Worm (Caenorhabditis elegans) whole organism, L4 larva: Measurements from ENCODE around the gene srx-13.

Experiments
- ZK337.2 ChIP-seq: fragments of 200-800 bp; sonication (Bioruptor generic); IDR thresholded peaks from 2 replicates; pipeline ENCODE4 v1.3.6; 2022; ENCODE audit warnings: missing genetic modification reagents, missing genetic modification characterization, missing compliant biosample characterization
- ceh-82 ChIP-seq: sonication (generic microtip); optimal IDR thresholded peaks from 2 replicates; lab custom pipeline; 2017; ENCODE audit warnings: missing biosample characterization, missing genetic modification characterization
- ces-1 ChIP-seq: fragments of 150-350 bp; sonication (generic microtip); optimal IDR thresholded peaks from 4 replicates; lab custom pipeline; 2014; ENCODE audit warnings: missing biosample characterization, missing genetic modification reagents, missing genetic modification characterization
- egl-27 ChIP-seq: sonication (generic microtip); optimal IDR thresholded peaks from 3 replicates; lab custom pipeline; 2017; ENCODE audit warnings: missing biosample characterization, missing genetic modification reagents, missing genetic modification characterization
- mep-1 ChIP-seq: fragments of 150-350 bp; sonication (generic microtip); optimal IDR thresholded peaks from 3 replicates; lab custom pipeline; 2014; ENCODE audit warnings: missing biosample characterization, missing genetic modification characterization
- nhr-237 ChIP-seq: sonication (generic microtip); optimal IDR thresholded peaks from 2 replicates; lab custom pipeline; 2017; ENCODE audit warnings: missing biosample characterization, missing genetic modification characterization
- nhr-77 ChIP-seq: fragments of 150-350 bp; optimal IDR thresholded peaks from 2 replicates; lab custom pipeline; 2014; ENCODE audit warnings: missing biosample characterization, missing genetic modification characterization
- saeg-2 ChIP-seq: fragments of 200-800 bp; sonication (Bioruptor generic); IDR thresholded peaks from 2 replicates; pipeline ENCODE4 v1.3.6; 2022; ENCODE audit warnings: missing genetic modification reagents, missing genetic modification characterization, missing compliant biosample characterization
- skn-1 ChIP-seq: fragments of 150-350 bp; optimal IDR thresholded peaks from 2 replicates; lab custom pipeline; 2014; ENCODE audit warnings: missing biosample characterization, missing genetic modification characterization
- ztf-11 ChIP-seq: fragments of 150-350 bp; optimal IDR thresholded peaks from 2 replicates; lab custom pipeline; 2014; ENCODE audit warnings: missing biosample characterization, missing genetic modification characterization

DNA sequence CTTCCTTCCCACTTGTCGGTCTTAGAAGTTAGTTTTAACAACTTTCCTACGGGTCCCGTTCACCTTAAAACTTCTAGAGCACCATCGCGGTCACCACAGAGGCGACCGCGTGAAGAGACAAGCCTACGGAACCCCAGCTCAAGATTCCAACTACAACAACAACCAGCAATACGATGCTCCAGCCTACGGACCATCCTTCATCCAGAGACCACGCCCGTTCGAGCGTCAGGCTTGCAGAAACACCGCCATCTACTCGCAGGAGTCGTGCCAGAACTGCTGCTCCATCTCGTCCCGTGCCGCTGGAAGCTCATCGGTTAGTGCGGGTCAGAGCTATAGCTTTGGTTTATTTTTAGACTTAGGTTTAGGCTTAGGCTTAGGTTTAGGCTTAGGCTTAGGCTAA, 9.4 kb upstream of the srx-13 start:
- TF ChIP-seq nhr-237 (tag; lab: Kevin White, UChicago) (no peak), skn-1 (tag; lab: Kevin White, UChicago) (no peak), egl-27 (no peak), ZK337.2 (GFP tag; lab: Robert Waterston, UW) (no peak), ces-1 (GFP tag; lab: Kevin White, UChicago) (no peak), nhr-77 (tag; lab: Kevin White, UChicago) (no peak), mep-1 (tag; lab: Kevin White, UChicago) (no peak), ceh-82 (tag; lab: Kevin White, UChicago) (no peak), saeg-2 (GFP tag; lab: Robert Waterston, UW) (no peak), ztf-11 (tag; lab: Kevin White, UChicago) (no peak)
